Worm (Caenorhabditis elegans) whole organism, mixed stage, embryonic: ENCODE data around the gene Y49F6B.8.

ENCODE experiments used
- blmp-1 ChIP-seq: fragments of 150-350 bp; optimal IDR thresholded peaks from 2 replicates; lab custom pipeline; 2014; ENCODE audit warnings: missing biosample characterization, missing genetic modification characterization
- ces-1 ChIP-seq: fragments of 150-350 bp; optimal IDR thresholded peaks from 2 replicates; lab custom pipeline; 2014; ENCODE audit warnings: missing biosample characterization, missing genetic modification reagents, missing genetic modification characterization
- elt-3 ChIP-seq: fragments of 150-350 bp; optimal IDR thresholded peaks from 2 replicates; lab custom pipeline; 2014; ENCODE audit warnings: missing biosample characterization, missing genetic modification characterization
- lin-13 ChIP-seq: fragments of 150-350 bp; optimal IDR thresholded peaks from 2 replicates; lab custom pipeline; 2014; ENCODE audit warnings: missing biosample characterization, missing genetic modification characterization
- lsy-2 ChIP-seq: fragments of 150-350 bp; optimal IDR thresholded peaks from 2 replicates; lab custom pipeline; 2014; ENCODE audit warnings: missing biosample characterization, missing genetic modification characterization
- mab-5 ChIP-seq: fragments of 150-350 bp; optimal IDR thresholded peaks from 2 replicates; lab custom pipeline; 2014; ENCODE audit warnings: missing biosample characterization, missing genetic modification characterization
- mep-1 ChIP-seq: fragments of 150-350 bp; optimal IDR thresholded peaks from 2 replicates; lab custom pipeline; 2017; ENCODE audit warnings: missing biosample characterization, missing genetic modification reagents, missing genetic modification characterization, inconsistent platforms
- nhr-12 ChIP-seq: fragments of 150-350 bp; optimal IDR thresholded peaks from 2 replicates; lab custom pipeline; 2014; ENCODE audit warnings: missing biosample characterization, missing genetic modification characterization
- nhr-2 ChIP-seq: fragments of 150-350 bp; optimal IDR thresholded peaks from 2 replicates; lab custom pipeline; 2014; ENCODE audit warnings: missing biosample characterization, missing genetic modification characterization
- nhr-237 ChIP-seq: fragments of 150-350 bp; optimal IDR thresholded peaks from 2 replicates; lab custom pipeline; 2014; ENCODE audit warnings: missing biosample characterization, missing genetic modification characterization
- tbx-8 ChIP-seq: fragments of 200-800 bp; sonication (Bioruptor generic); optimal IDR thresholded peaks from 2 replicates; lab custom pipeline; 2018; ENCODE audit warnings: mild to moderate bottlenecking, missing genetic modification characterization, moderate library complexity, missing compliant biosample characterization
- unc-62 ChIP-seq: fragments of 150-350 bp; optimal IDR thresholded peaks from 2 replicates; lab custom pipeline; 2014; ENCODE audit warnings: missing biosample characterization, missing genetic modification reagents, missing genetic modification characterization

DNA sequence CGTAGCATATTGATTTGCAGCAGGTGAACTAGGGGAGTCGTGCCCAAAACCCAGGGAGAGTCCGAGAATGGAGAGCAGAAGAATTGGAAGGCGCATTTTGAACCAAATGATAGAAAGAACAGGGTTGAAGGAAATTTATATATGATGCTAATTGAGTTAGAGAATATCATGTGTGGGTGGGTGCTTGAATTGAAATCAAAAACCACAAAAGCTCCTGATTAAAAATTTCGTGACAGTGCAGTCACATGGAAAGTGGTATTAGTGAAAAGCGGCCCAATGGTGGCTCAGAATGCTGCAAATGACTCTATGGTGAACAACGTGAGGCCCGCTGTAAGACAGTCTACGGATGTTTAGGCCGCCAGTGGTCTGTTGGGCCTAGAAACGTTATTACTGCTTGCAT, 19.9 kb downstream of the Y49F6B.8 start, which contains the start of gene C16C8.8:
- TF ChIP-seq tbx-8 (GFP tag; lab: Kevin White, UChicago) (no peak), unc-62 (GFP tag; lab: Kevin White, UChicago) (no peak), ces-1 (GFP tag; lab: Kevin White, UChicago) (no peak), nhr-237 (tag; lab: Kevin White, UChicago) (no peak), elt-3 (tag; lab: Kevin White, UChicago) (no peak), nhr-12 (no peak), blmp-1 (tag; lab: Kevin White, UChicago) (no peak), mep-1 (tag; lab: Kevin White, UChicago) (no peak), mab-5 (no peak), nhr-2 (tag; lab: Kevin White, UChicago) (no peak), lsy-2 (tag; lab: Kevin White, UChicago) (no peak), lin-13 (tag; lab: Kevin White, UChicago) (no peak)
